Worm (Caenorhabditis elegans) whole organism, L2 larva: ENCODE measurements around the gene amt-4.

ENCODE experiments used
- ama-1 ChIP-seq: fragments of 150-350 bp; optimal IDR thresholded peaks from 2 replicates; lab custom pipeline; 2018; ENCODE audit warnings: inconsistent platforms
- blmp-1 ChIP-seq: sonication (generic microtip); optimal IDR thresholded peaks from 2 replicates; lab custom pipeline; 2017; ENCODE audit warnings: missing genetic modification characterization, mild to moderate bottlenecking, missing compliant biosample characterization, antibody characterized with exemption, moderate library complexity; ENCODE audit not compliant: insufficient read depth
- ceh-82 ChIP-seq: fragments of 150-350 bp; optimal IDR thresholded peaks from 2 replicates; lab custom pipeline; 2014; ENCODE audit warnings: missing biosample characterization, missing genetic modification characterization
- dmd-4 ChIP-seq: sonication (generic microtip); optimal IDR thresholded peaks from 2 replicates; lab custom pipeline; 2017; ENCODE audit warnings: missing biosample characterization, missing genetic modification characterization
- egl-27 ChIP-seq: sonication (generic microtip); optimal IDR thresholded peaks from 3 replicates; lab custom pipeline; 2017; ENCODE audit warnings: missing biosample characterization, missing genetic modification reagents, missing genetic modification characterization
- elt-1 ChIP-seq: fragments of 150-350 bp; optimal IDR thresholded peaks from 2 replicates; lab custom pipeline; 2014; ENCODE audit warnings: missing biosample characterization, missing genetic modification characterization
- fos-1 ChIP-seq: fragments of 150-350 bp; optimal IDR thresholded peaks from 2 replicates; lab custom pipeline; 2014; ENCODE audit warnings: missing biosample characterization, missing genetic modification characterization
- lsy-2 ChIP-seq, 2 experiments: fragments of 150-350 bp in 1 of 2; sonication (generic microtip) in 1 of 2; optimal IDR thresholded peaks; 2 replicates each; lab custom pipeline; 2014 to 2017; ENCODE audit warnings: missing biosample characterization in 2 of 2, missing genetic modification characterization in 2 of 2
- mdl-1 ChIP-seq, 2 experiments: fragments of 150-350 bp in 1 of 2; sonication (generic microtip) in 1 of 2; optimal IDR thresholded peaks; 2 replicates each; lab custom pipeline; 2017; ENCODE audit warnings: missing biosample characterization in 2 of 2, missing genetic modification characterization in 2 of 2
- skn-1 ChIP-seq: sonication (generic microtip); optimal IDR thresholded peaks from 2 replicates; lab custom pipeline; 2017; ENCODE audit warnings: missing biosample characterization, missing genetic modification characterization
- sma-9 ChIP-seq, 2 experiments: fragments of 150-350 bp in 1 of 2; sonication (generic microtip) in 1 of 2; optimal IDR thresholded peaks; 2 replicates each; lab custom pipeline; 2014 to 2016; ENCODE audit warnings: missing genetic modification characterization in 2 of 2, mild to moderate bottlenecking in 1 of 2, missing biosample characterization in 1 of 2, missing compliant biosample characterization in 1 of 2, missing genetic modification reagents in 1 of 2, moderate library complexity in 1 of 2
- ztf-11 ChIP-seq: sonication (generic microtip); optimal IDR thresholded peaks from 2 replicates; lab custom pipeline; 2017; ENCODE audit warnings: missing biosample characterization, missing genetic modification characterization

DNA sequence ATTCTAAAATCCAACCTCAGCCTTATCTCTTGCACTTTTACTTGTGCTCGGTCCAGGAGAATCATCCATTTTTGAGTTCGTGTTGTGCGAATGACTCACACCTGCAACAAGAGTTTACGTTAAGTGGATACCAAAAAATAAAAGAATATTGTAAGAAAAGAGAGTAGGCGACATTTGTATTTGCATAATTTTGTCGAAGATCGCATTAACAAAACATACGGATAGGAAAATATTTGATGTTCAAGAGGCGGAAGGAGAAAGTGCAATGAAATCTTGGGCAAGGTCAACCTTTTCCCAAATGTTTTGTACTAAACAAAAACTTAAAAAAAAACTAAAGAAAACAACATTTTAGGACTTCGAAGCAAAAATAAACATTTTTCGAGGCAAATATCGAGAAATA lies 40.7 kb downstream of the amt-4 start, which contains the start of gene spat-3:
- no peak for TF ChIP-seq egl-27
- TF ChIP-seq fos-1, result no peak
- TF ChIP-seq dmd-4, result no peak
- no peak for TF ChIP-seq sma-9 (GFP tag; optimal IDR thresholded peaks at IDR 0.05; lab: Kevin White, UChicago)
- no peak for TF ChIP-seq sma-9 (tag; optimal IDR thresholded peaks at IDR 0.05; lab: Kevin White, UChicago)
- TF ChIP-seq ama-1, result no peak
- TF ChIP-seq elt-1 (tag; lab: Kevin White, UChicago), result no peak
- TF ChIP-seq blmp-1 (tag; lab: Kevin White, UChicago), result no peak
- TF ChIP-seq skn-1, result no peak
- TF ChIP-seq lsy-2 (tag; optimal IDR thresholded peaks at IDR 0.05; lab: Kevin White, UChicago), result no peak
- TF ChIP-seq ceh-82 (tag; lab: Kevin White, UChicago), result no peak
- no peak for TF ChIP-seq mdl-1 (tag; optimal IDR thresholded peaks at IDR 0.05; lab: Kevin White, UChicago)
- no peak for TF ChIP-seq ztf-11 (tag; lab: Kevin White, UChicago)
